Worm (Caenorhabditis elegans): Measurements from ENCODE around the gene arl-6.

arl-6 gene

ce11 chrIII:4785131-4785530 is 29.5 kb downstream of the arl-6 start, which contains the start of gene enu-3.2:
enu-3.2 (minus strand) TSS chrIII:4785235.
- TF ChIP-seq mcd-1 (GFP tag; IDR thresholded peaks at IDR 0.05) (peak; percentile 53), D2030.7 (GFP tag; IDR thresholded peaks at IDR 0.05) (peak; percentile 55), madf-8 (GFP tag; conservative IDR thresholded peaks at IDR 0.05) (peak; percentile 33; the same call in 1 of the 2 replicates), pbrm-1 (GFP tag; IDR thresholded peaks at IDR 0.05) (peak; percentile 70), xnd-1 (tag; optimal IDR thresholded peaks at IDR 0.05) (peak; percentile 40), madf-6 (GFP tag; IDR thresholded peaks at IDR 0.05) (peak; percentile 49; the same call in 1 of the 2 replicates), aptf-2 (GFP tag; conservative IDR thresholded peaks at IDR 0.05) (0 out of 2 replicates have a peak, but pooled peaks have one; percentile 33), ceh-91 (GFP tag; IDR thresholded peaks at IDR 0.05) (peak; percentile 27; the same call in 1 of the 2 replicates), rcor-1 (GFP tag; IDR thresholded peaks at IDR 0.05) (peak; percentile 35; the same call in 1 of the 2 replicates), ceh-100 (GFP tag; IDR thresholded peaks at IDR 0.05) (peak; percentile 20; the same call in 1 of the 2 replicates), Y53G8AR.9 (GFP tag; conservative IDR thresholded peaks at IDR 0.05) (0 out of 2 replicates have a peak, but pooled peaks have one; percentile 9), F33H1.4 (GFP tag; IDR thresholded peaks at IDR 0.05) (peak; percentile 64), hmg-1.2 (GFP tag; IDR thresholded peaks at IDR 0.05) (peak; percentile 26; the same call in 1 of the 2 replicates)

- TF ChIP-seq hmg-1.2 (GFP tag; IDR thresholded peaks at IDR 0.05) (peak; percentile 24; the same call in 1 of the 2 replicates), madf-8 (GFP tag; conservative IDR thresholded peaks at IDR 0.05) (peak; percentile 56), F33H1.4 (GFP tag; IDR thresholded peaks at IDR 0.05) (peak; percentile 77), lsl-1 (GFP tag; optimal IDR thresholded peaks at IDR 0.05) (peak; percentile 78), him-1 (tag; optimal IDR thresholded peaks at IDR 0.05) (peak; percentile 12), madf-6 (GFP tag; IDR thresholded peaks at IDR 0.05) (peak; percentile 88), aptf-2 (GFP tag; conservative IDR thresholded peaks at IDR 0.05) (0 out of 2 replicates have a peak, but pooled peaks have one; percentile 25), efl-1 (GFP tag; optimal IDR thresholded peaks at IDR 0.05) (peak; percentile 63), C17E4.6 (GFP tag; IDR thresholded peaks at IDR 0.05) (peak; percentile 53; the same call in 1 of the 2 replicates), xnd-1 (tag; optimal IDR thresholded peaks at IDR 0.05) (peak; percentile 73), D2030.7 (GFP tag; IDR thresholded peaks at IDR 0.05) (peak; percentile 62), lin-54 (GFP tag; optimal IDR thresholded peaks at IDR 0.05) (peak; percentile 43), snpc-1.3 (tag; optimal IDR thresholded peaks at IDR 0.05; ENCODE audit: insufficient read depth) (peak; percentile 12), dpl-1 (GFP tag; optimal IDR thresholded peaks at IDR 0.05) (peak; percentile 24), rcor-1 (GFP tag; IDR thresholded peaks at IDR 0.05) (0 out of 2 replicates have a peak, but pooled peaks have one; percentile 12), pbrm-1 (GFP tag; IDR thresholded peaks at IDR 0.05) (0 out of 2 replicates have a peak, but pooled peaks have one; percentile 21)
Observed at ce11 chrIII:4781937-4782576, 32.6 kb downstream of the arl-6 start, which contains the start of the genes gex-5 and C38D4.10. gex-5 (minus strand) TSS chrIII:4781987. C38D4.10 (plus strand) TSS chrIII:4782526.

ce11 chrIII:4779855-4780254 is 34.8 kb downstream of the arl-6 start, which contains the start of gene B0393.9:
B0393.9 (minus strand) TSS chrIII:4780157.
- TF ChIP-seq nhr-80 (tag; optimal IDR thresholded peaks at IDR 0.05) = peak; percentile 20
- no peak for TF ChIP-seq ekl-4 (GFP tag; IDR thresholded peaks at IDR 0.05)

ce11 chrIII:4778003-4778402 is 36.6 kb downstream of the arl-6 start, which contains the start of gene B0393.7:
B0393.7 (minus strand) TSS chrIII:4778103.
- TF ChIP-seq madf-6 (GFP tag; IDR thresholded peaks at IDR 0.05) (no peak), T07F8.4 (tag; optimal IDR thresholded peaks at IDR 0.05) (no peak), dpff-1 (tag; optimal IDR thresholded peaks at IDR 0.05) (no peak), ceh-79 (tag; optimal IDR thresholded peaks at IDR 0.05) (no peak), hsf-1 (GFP tag; IDR thresholded peaks at IDR 0.05) (no peak), snpc-1.3 (tag; optimal IDR thresholded peaks at IDR 0.05; ENCODE audit: insufficient read depth) (no peak), F10E7.11 (tag; optimal IDR thresholded peaks at IDR 0.05) (no peak)

Measured in whole organism, young adult.